Fruit fly (Drosophila melanogaster): ENCODE data around the gene Ubr3.

Ubr3 gene

dm6 chrX:7976976-7977834 lies 41.5 kb downstream of the Ubr3 start (continued):
- TF ChIP-seq pzg (GFP tag; optimal IDR thresholded peaks at IDR 0.05) (no peak), MBD-R2 (GFP tag; IDR thresholded peaks at IDR 0.05) (no peak), CG12299 (tag; optimal IDR thresholded peaks at IDR 0.05) (no peak), cad (GFP tag; optimal IDR thresholded peaks at IDR 0.05) (peak; percentile 56), Nf-YA (GFP tag; IDR thresholded peaks at IDR 0.05) (no peak), CG42726 (GFP tag; IDR thresholded peaks at IDR 0.05; ENCODE audit: partially characterized antibody) (no peak), CG17385 (GFP tag; optimal IDR thresholded peaks at IDR 0.05) (no peak), CG17361 (GFP tag; IDR thresholded peaks at IDR 0.05) (no peak), CG1603 (tag; optimal IDR thresholded peaks at IDR 0.05) (peak; percentile 38), CG11504 (tag; optimal IDR thresholded peaks at IDR 0.05) (no peak), CG17612 (GFP tag; IDR thresholded peaks at IDR 0.05) (no peak), twi (tag; optimal IDR thresholded peaks at IDR 0.05) (no peak), fd64A (GFP tag; optimal IDR thresholded peaks at IDR 0.05) (no peak), gfzf (GFP tag; optimal IDR thresholded peaks at IDR 0.05) (no peak), CG2129 (GFP tag; IDR thresholded peaks at IDR 0.05; ENCODE audit: partially characterized antibody) (no peak), CG12219 (GFP tag; optimal IDR thresholded peaks at IDR 0.05) (no peak), CG8089 (GFP tag; optimal IDR thresholded peaks at IDR 0.05) (no peak), H15 (GFP tag; IDR thresholded peaks at IDR 0.05) (no peak), pros (GFP tag; optimal IDR thresholded peaks at IDR 0.05) (peak; percentile 49), run (tag; optimal IDR thresholded peaks at IDR 0.05) (no peak), pan (optimal IDR thresholded peaks at IDR 0.05) (peak in 1 of 2 experiments; percentile 28), pan (GFP tag; optimal IDR thresholded peaks at IDR 0.05 in 1 of 2, IDR thresholded peaks at IDR 0.05 in 1 of 2) (peak in 1 of 2 experiments; percentile 64), CrebB (tag; optimal IDR thresholded peaks at IDR 0.05) (no peak), D19B (GFP tag; optimal IDR thresholded peaks at IDR 0.05) (peak; percentile 48), D19A (tag; optimal IDR thresholded peaks at IDR 0.05) (peak; percentile 84), CG1602 (GFP tag; optimal IDR thresholded peaks at IDR 0.05) (no peak), CG15479 (GFP tag; optimal IDR thresholded peaks at IDR 0.05) (peak; percentile 33), gem (tag; optimal IDR thresholded peaks at IDR 0.05) (no peak), shn (GFP tag; optimal IDR thresholded peaks at IDR 0.05) (no peak), kni (GFP tag; optimal IDR thresholded peaks at IDR 0.05) (peak; percentile 39), Drgx (GFP tag; IDR thresholded peaks at IDR 0.05) (no peak), Awh (GFP tag; IDR thresholded peaks at IDR 0.05) (no peak), CG12236 (GFP tag; optimal IDR thresholded peaks at IDR 0.05) (no peak), MTF-1 (GFP tag; optimal IDR thresholded peaks at IDR 0.05; ENCODE audit: borderline replicate concordance) (no peak), CG2199 (GFP tag; IDR thresholded peaks at IDR 0.05) (no peak), Dip2 (GFP tag; IDR thresholded peaks at IDR 0.05) (no peak), en (GFP tag; optimal IDR thresholded peaks at IDR 0.05) (no peak), gce (GFP tag; IDR thresholded peaks at IDR 0.05) (no peak), Sox100B (GFP tag; optimal IDR thresholded peaks at IDR 0.05) (no peak), gro (GFP tag; optimal IDR thresholded peaks at IDR 0.05) (no peak), odd (GFP tag; optimal IDR thresholded peaks at IDR 0.05) (no peak), Neu2 (GFP tag; optimal IDR thresholded peaks at IDR 0.05; ENCODE audit: borderline replicate concordance) (no peak), B-H1 (GFP tag; IDR thresholded peaks at IDR 0.05) (no peak), Blimp-1 (GFP tag; optimal IDR thresholded peaks at IDR 0.05) (no peak), Hr39 (optimal IDR thresholded peaks at IDR 0.05) (peak; percentile 98), CG4854 (GFP tag; optimal IDR thresholded peaks at IDR 0.05) (no peak), CG5245 (GFP tag; optimal IDR thresholded peaks at IDR 0.05) (no peak), ind (GFP tag; optimal IDR thresholded peaks at IDR 0.05) (no peak), Rx (GFP tag; IDR thresholded peaks at IDR 0.05) (no peak), bowl (GFP tag; IDR thresholded peaks at IDR 0.05) (no peak), br (optimal IDR thresholded peaks at IDR 0.05) (no peak)

Measured in whole organism, embryonic.